Fruit fly (Drosophila melanogaster): ENCODE measurements around the gene CG33178.

CG33178 gene

dm6 chrX:15082681-15083080 is at the start of gene CG33178:
Gene CG33178 (plus strand): TSS chrX:15082827.
- TF ChIP-seq CG4360 (GFP tag; IDR thresholded peaks at IDR 0.05) (no peak), ci (GFP tag; IDR thresholded peaks at IDR 0.05) (0 out of 3 replicates have a peak, but pooled peaks have one; percentile 6), chinmo (GFP tag; IDR thresholded peaks at IDR 0.05; ENCODE audit: partially characterized antibody) (peak; percentile 80; the same call in 3 of the 4 replicates), sd (tag; optimal IDR thresholded peaks at IDR 0.05) (peak; percentile 49), Atf6 (GFP tag; IDR thresholded peaks at IDR 0.05) (0 out of 2 replicates have a peak, but pooled peaks have one; percentile 20), amos (GFP tag; IDR thresholded peaks at IDR 0.05; ENCODE audit: partially characterized antibody) (no peak), CG7271 (tag; optimal IDR thresholded peaks at IDR 0.05) (no peak), CG8359 (GFP tag; optimal IDR thresholded peaks at IDR 0.05; ENCODE audit: borderline replicate concordance) (no peak), odd (GFP tag; optimal IDR thresholded peaks at IDR 0.05) (no peak), Deaf1 (tag; optimal IDR thresholded peaks at IDR 0.05) (peak; percentile 17), Med (GFP tag) (peak; percentile 61), tgo (GFP tag; IDR thresholded peaks at IDR 0.05) (no peak), H2.0 (GFP tag; IDR thresholded peaks at IDR 0.05) (no peak), CG6175 (GFP tag; IDR thresholded peaks at IDR 0.05) (no peak), Mrtf (GFP tag; IDR thresholded peaks at IDR 0.05) (no peak), inv (GFP tag; IDR thresholded peaks at IDR 0.05; ENCODE audit: partially characterized antibody) (no peak), Rfx (GFP tag; IDR thresholded peaks at IDR 0.05) (no peak)

dm6 chrX:15042499-15042898 is 40.1 kb upstream of the CG33178 start:
- TF ChIP-seq Drgx (GFP tag; IDR thresholded peaks at IDR 0.05), result peak; percentile 54
- TF ChIP-seq CG3847 (GFP tag; IDR thresholded peaks at IDR 0.05), result no peak

- peak; percentile 95 for TF ChIP-seq bab2 (GFP tag; optimal IDR thresholded peaks at IDR 0.05)
- peak; percentile 95 for TF ChIP-seq CG12071 (GFP tag; optimal IDR thresholded peaks at IDR 0.05)
- peak; percentile 88 for TF ChIP-seq CG12659 (GFP tag; optimal IDR thresholded peaks at IDR 0.05)
- 0 out of 3 replicates have a peak, but pooled peaks have one; percentile 22 for TF ChIP-seq croc (GFP tag; conservative IDR thresholded peaks at IDR 0.05)
- TF ChIP-seq jumu (GFP tag; optimal IDR thresholded peaks at IDR 0.05), result no peak
- TF ChIP-seq CG17186 (GFP tag; optimal IDR thresholded peaks at IDR 0.05), result peak; percentile 30
- TF ChIP-seq CG17328 (GFP tag; IDR thresholded peaks at IDR 0.05), result peak; percentile 77
- no peak for TF ChIP-seq CG3847 (GFP tag; IDR thresholded peaks at IDR 0.05)
- TF ChIP-seq bowl (GFP tag; IDR thresholded peaks at IDR 0.05), result peak; percentile 11; the same call in 1 of the 2 replicates
- peak; percentile 79 for TF ChIP-seq CG17385 (GFP tag; optimal IDR thresholded peaks at IDR 0.05)
- TF ChIP-seq MTF-1 (GFP tag; optimal IDR thresholded peaks at IDR 0.05; ENCODE audit: borderline replicate concordance), result peak; percentile 94
- peak; percentile 39 for TF ChIP-seq CG8388 (GFP tag; optimal IDR thresholded peaks at IDR 0.05)
- peak; percentile 32; the same call in 1 of the 2 replicates for TF ChIP-seq CG9932 (GFP tag; IDR thresholded peaks at IDR 0.05)
- TF ChIP-seq Lim3 (GFP tag; IDR thresholded peaks at IDR 0.05), result no peak
- TF ChIP-seq sob (GFP tag; IDR thresholded peaks at IDR 0.05), result peak; percentile 78
- peak; percentile 68 for TF ChIP-seq da (GFP tag; optimal IDR thresholded peaks at IDR 0.05)
- peak; percentile 60 for TF ChIP-seq CG32767 (GFP tag; IDR thresholded peaks at IDR 0.05)
- TF ChIP-seq lov (optimal IDR thresholded peaks at IDR 0.05), result no peak
- TF ChIP-seq lov (GFP tag; IDR thresholded peaks at IDR 0.05), result peak; percentile 91
- peak; percentile 59 for TF ChIP-seq bigmax (GFP tag; optimal IDR thresholded peaks at IDR 0.05)
- peak; percentile 8; the same call in 1 of the 3 replicates for TF ChIP-seq z (GFP tag; IDR thresholded peaks at IDR 0.05)
- TF ChIP-seq CG18619 (GFP tag; optimal IDR thresholded peaks at IDR 0.05), result peak; percentile 89
- peak; percentile 72 for TF ChIP-seq ash1 (GFP tag; optimal IDR thresholded peaks at IDR 0.05)
- TF ChIP-seq CG10654 (GFP tag; optimal IDR thresholded peaks at IDR 0.05), result peak; percentile 83
- TF ChIP-seq fd96Cb (tag; optimal IDR thresholded peaks at IDR 0.05), result peak; percentile 50
- no peak for TF ChIP-seq al (GFP tag; IDR thresholded peaks at IDR 0.05)
- TF ChIP-seq Hsf (GFP tag; optimal IDR thresholded peaks at IDR 0.05), result peak; percentile 40
- peak; percentile 94 for TF ChIP-seq CG17359 (tag; optimal IDR thresholded peaks at IDR 0.05)
- peak; percentile 58 for TF ChIP-seq Mad (GFP tag; optimal IDR thresholded peaks at IDR 0.05)
- TF ChIP-seq zen2 (GFP tag; IDR thresholded peaks at IDR 0.05; ENCODE audit: partially characterized antibody), result no peak
Observed at dm6 chrX:15043013-15043699, 39.5 kb upstream of the CG33178 start.

All from whole organism, embryonic.